Worm (Caenorhabditis elegans) whole organism, L1 larva: ENCODE data around the gene frh-1.

Experiments used
- F16B12.6 ChIP-seq: fragments of 150-350 bp; optimal IDR thresholded peaks from 2 replicates; lab custom pipeline; 2014; ENCODE audit warnings: missing biosample characterization, missing genetic modification characterization
- Y116A8C.19 ChIP-seq: sonication (generic microtip); optimal IDR thresholded peaks from 2 replicates; lab custom pipeline; 2016; ENCODE audit warnings: missing compliant biosample characterization, missing genetic modification characterization, borderline replicate concordance
- egl-27 ChIP-seq, 2 experiments: fragments of 150-350 bp in 1 of 2; sonication (generic microtip); optimal IDR thresholded peaks; 3 replicates each; lab custom pipeline; 2017 to 2018; ENCODE audit warnings: missing biosample characterization in 2 of 2, missing genetic modification characterization in 2 of 2, missing genetic modification reagents in 2 of 2
- elt-2 ChIP-seq: sonication (generic microtip); optimal IDR thresholded peaks from 2 replicates; lab custom pipeline; 2016; ENCODE audit warnings: missing genetic modification characterization, mild to moderate bottlenecking, inconsistent platforms, missing compliant biosample characterization, missing genetic modification reagents
- fkh-10 ChIP-seq: sonication (generic microtip); optimal IDR thresholded peaks from 2 replicates; lab custom pipeline; 2017; ENCODE audit warnings: missing biosample characterization, missing genetic modification reagents, missing genetic modification characterization
- lin-13 ChIP-seq: fragments of 150-350 bp; optimal IDR thresholded peaks from 2 replicates; lab custom pipeline; 2014; ENCODE audit warnings: missing biosample characterization, missing genetic modification reagents, missing genetic modification characterization
- lir-3 ChIP-seq: sonication (generic microtip); optimal IDR thresholded peaks from 2 replicates; lab custom pipeline; 2016; ENCODE audit warnings: mild to moderate bottlenecking, missing genetic modification characterization, moderate library complexity, missing compliant biosample characterization; ENCODE audit not compliant: poor library complexity
- lsy-2 ChIP-seq, 2 experiments: fragments of 150-350 bp; optimal IDR thresholded peaks; 2 replicates each; lab custom pipeline; 2014; ENCODE audit warnings: missing biosample characterization in 2 of 2, missing genetic modification characterization in 2 of 2
- nhr-12 ChIP-seq: sonication (generic microtip); optimal IDR thresholded peaks from 2 replicates; lab custom pipeline; 2017; ENCODE audit warnings: missing biosample characterization, missing genetic modification characterization
- nhr-237 ChIP-seq: fragments of 150-350 bp; optimal IDR thresholded peaks from 2 replicates; lab custom pipeline; 2014; ENCODE audit warnings: missing biosample characterization, missing genetic modification characterization
- swsn-7 ChIP-seq: sonication (generic microtip); optimal IDR thresholded peaks from 2 replicates; lab custom pipeline; 2016; ENCODE audit warnings: missing genetic modification characterization, missing compliant biosample characterization
- zag-1 ChIP-seq: fragments of 150-350 bp; optimal IDR thresholded peaks from 2 replicates; lab custom pipeline; 2014; ENCODE audit warnings: missing biosample characterization, missing genetic modification characterization
- ztf-11 ChIP-seq, 2 experiments: sonication (generic microtip); optimal IDR thresholded peaks; 2 replicates each; lab custom pipeline; 2016 to 2017; ENCODE audit warnings: missing genetic modification characterization in 2 of 2, missing biosample characterization in 1 of 2, missing compliant biosample characterization in 1 of 2

DNA sequence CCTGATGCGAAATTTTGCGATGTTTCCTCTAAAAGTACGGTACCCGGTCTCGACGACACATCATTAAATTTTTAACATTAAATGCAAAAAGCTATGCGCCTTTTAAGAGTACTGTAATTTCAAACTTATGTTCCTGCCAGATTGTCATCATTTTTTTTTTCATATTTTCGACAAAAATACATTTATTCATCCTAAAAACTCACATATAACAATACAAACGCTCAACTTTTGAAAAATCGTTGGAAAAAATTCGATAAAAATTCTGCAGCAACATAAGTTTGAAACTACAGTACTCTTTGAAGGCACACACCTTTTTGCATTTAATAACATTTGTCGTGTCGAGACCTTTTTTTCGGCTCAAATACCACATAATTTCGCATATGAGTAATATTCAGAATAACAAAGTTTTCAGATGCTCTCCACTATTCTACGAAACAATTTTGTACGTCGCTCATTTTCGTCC, at the start of gene frh-1:
- TF ChIP-seq elt-2 = no peak
- no peak for TF ChIP-seq ztf-11 (tag; optimal IDR thresholded peaks at IDR 0.05; lab: Kevin White, UChicago)
- TF ChIP-seq nhr-237 = no peak
- TF ChIP-seq lin-13 (GFP tag; lab: Kevin White, UChicago) = no peak
- no peak for TF ChIP-seq nhr-12 (tag; lab: Kevin White, UChicago)
- no peak for TF ChIP-seq F16B12.6
- TF ChIP-seq lsy-2 (tag; optimal IDR thresholded peaks at IDR 0.05; lab: Kevin White, UChicago) = no peak
- no peak for TF ChIP-seq egl-27 (tag; optimal IDR thresholded peaks at IDR 0.05; lab: Kevin White, UChicago)
- no peak for TF ChIP-seq fkh-10 (GFP tag; lab: Kevin White, UChicago)
- TF ChIP-seq swsn-7 = no peak
- TF ChIP-seq Y116A8C.19 (tag; lab: Kevin White, UChicago) = no peak
- TF ChIP-seq lir-3 (tag; lab: Kevin White, UChicago) = no peak
- TF ChIP-seq zag-1 (tag; lab: Kevin White, UChicago) = no peak
